Fruit fly (Drosophila melanogaster): Measurements from ENCODE around the gene CG14631.

DNA sequence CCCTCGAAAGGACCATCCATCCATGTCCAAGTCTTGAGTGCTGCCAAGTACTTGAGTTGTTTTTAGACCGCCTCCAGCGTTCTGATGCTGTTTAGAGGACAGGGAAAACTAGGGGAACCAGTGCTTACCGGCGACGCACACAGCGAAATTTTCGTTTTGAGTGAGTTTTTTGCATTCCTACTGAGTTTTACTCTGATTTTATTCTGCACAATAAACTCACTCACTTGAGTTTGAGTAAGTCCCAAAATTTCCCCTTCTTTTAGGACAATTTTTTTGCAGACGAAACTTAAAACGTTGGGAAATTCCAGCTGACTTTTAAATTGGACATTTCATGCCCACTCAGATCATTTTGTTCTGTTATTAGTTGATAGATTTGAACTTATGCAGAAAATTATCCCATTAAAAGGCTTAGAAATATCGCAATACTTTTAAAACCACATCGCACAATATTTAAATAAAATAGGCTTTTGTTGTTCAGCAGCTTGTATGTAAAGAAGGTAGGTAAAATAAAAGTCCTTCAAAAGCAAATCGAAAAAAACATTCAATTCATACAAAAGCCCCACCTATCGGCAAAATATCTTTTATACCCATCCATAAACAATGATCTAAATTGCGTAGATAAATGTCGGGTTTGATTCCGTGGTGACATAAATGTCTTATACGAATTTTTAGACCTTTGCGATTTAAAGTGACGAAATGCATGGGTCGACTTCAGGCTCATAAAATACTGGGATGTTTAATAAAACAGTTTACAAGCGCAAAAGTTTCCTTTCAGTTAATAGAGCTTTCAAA lies 2.2 kb upstream of the CG14631 start:
- no peak for TF ChIP-seq dmrt93B (GFP tag; optimal IDR thresholded peaks at IDR 0.05)
- TF ChIP-seq lola (GFP tag; optimal IDR thresholded peaks at IDR 0.05), result no peak
- no peak for TF ChIP-seq Hr78 (GFP tag; optimal IDR thresholded peaks at IDR 0.05)
- no peak for TF ChIP-seq OdsH (GFP tag; optimal IDR thresholded peaks at IDR 0.05)
- no peak for TF ChIP-seq N (GFP tag; optimal IDR thresholded peaks at IDR 0.05)
- no peak for TF ChIP-seq Mio (GFP tag; optimal IDR thresholded peaks at IDR 0.05)
- TF ChIP-seq psq (GFP tag; optimal IDR thresholded peaks at IDR 0.05), result no peak
- no peak for TF ChIP-seq Sp1 (GFP tag; optimal IDR thresholded peaks at IDR 0.05)
- TF ChIP-seq Rel (GFP tag; optimal IDR thresholded peaks at IDR 0.05), result no peak
- no peak for TF ChIP-seq Rel (tag; optimal IDR thresholded peaks at IDR 0.05)
- TF ChIP-seq h (GFP tag; optimal IDR thresholded peaks at IDR 0.05), result no peak
- TF ChIP-seq Hnf4 (GFP tag; optimal IDR thresholded peaks at IDR 0.05), result no peak
